Worm (Caenorhabditis elegans) whole organism, midembryonic: ENCODE data around the gene pek-1.
A peak's percentile ranks its signal among the peaks of the same experiment; 100 is the strongest.

Experiments used
- T22C8.4 ChIP-seq: fragments of 200-800 bp; sonication (Bioruptor generic); IDR thresholded peaks from 2 replicates; pipeline ENCODE4 v1.3.6; 2022; ENCODE audit warnings: missing genetic modification characterization, missing compliant biosample characterization
- cog-1 ChIP-seq: sonication (generic microtip); optimal IDR thresholded peaks from 2 replicates; lab custom pipeline; 2016; ENCODE audit warnings: missing genetic modification characterization, missing compliant biosample characterization
- flt-1 ChIP-seq: fragments of 200-800 bp; sonication (Bioruptor generic); IDR thresholded peaks from 2 replicates; pipeline ENCODE4 v1.3.6; 2022; ENCODE audit warnings: missing genetic modification characterization, missing compliant biosample characterization
- klf-2 ChIP-seq: fragments of 200-800 bp; sonication (Bioruptor generic); conservative IDR thresholded peaks from 2 replicates; pipeline ENCODE4 v1.3.6; 2022; ENCODE audit warnings: missing genetic modification reagents, missing genetic modification characterization, missing compliant biosample characterization
- med-1 ChIP-seq: sonication (generic microtip); optimal IDR thresholded peaks from 2 replicates; lab custom pipeline; 2017; ENCODE audit warnings: missing genetic modification characterization, mild to moderate bottlenecking, missing compliant biosample characterization, antibody characterized with exemption, missing genetic modification reagents; ENCODE audit not compliant: insufficient read depth
- ref-1 ChIP-seq: fragments of 200-800 bp; sonication (Bioruptor generic); conservative IDR thresholded peaks from 2 replicates; pipeline ENCODE4 v1.3.6; 2022; ENCODE audit warnings: missing genetic modification reagents, missing genetic modification characterization, missing compliant biosample characterization
- tab-1 ChIP-seq: fragments of 200-800 bp; sonication (Bioruptor generic); IDR thresholded peaks from 2 replicates; pipeline ENCODE4 v1.3.6; 2022; ENCODE audit warnings: missing genetic modification characterization, missing compliant biosample characterization
- ztf-23 ChIP-seq: fragments of 200-800 bp; sonication (Bioruptor generic); IDR thresholded peaks from 2 replicates; pipeline ENCODE4 v1.3.6; 2022; ENCODE audit warnings: missing genetic modification reagents, missing genetic modification characterization, missing compliant biosample characterization
- ztf-29 ChIP-seq: fragments of 200-800 bp; sonication (Bioruptor generic); IDR thresholded peaks from 2 replicates; pipeline ENCODE4 v1.3.6; 2022; ENCODE audit warnings: missing genetic modification reagents, missing genetic modification characterization, missing compliant biosample characterization

Gene pek-1

ce11 chrX:11383359-11383758, 31.3 kb downstream of the pek-1 start:
- TF ChIP-seq cog-1: no peak
- TF ChIP-seq ztf-23: no peak
- TF ChIP-seq tab-1: no peak
- no peak for TF ChIP-seq ref-1 (GFP tag; lab: Robert Waterston, UW)
- TF ChIP-seq klf-2 (GFP tag; lab: Robert Waterston, UW): no peak
- TF ChIP-seq flt-1 (GFP tag; lab: Robert Waterston, UW): no peak
- TF ChIP-seq T22C8.4: no peak
- TF ChIP-seq ztf-29: no peak
- no peak for TF ChIP-seq med-1 (GFP tag; lab: Kevin White, UChicago)

- TF ChIP-seq tab-1 (no peak), cog-1 (peak; percentile 9)
Observed at ce11 chrX:11379135-11379781, 35.4 kb downstream of the pek-1 start.

- TF ChIP-seq klf-2 (GFP tag; lab: Robert Waterston, UW): no peak
- no peak for TF ChIP-seq cog-1
- TF ChIP-seq ztf-23: no peak
- TF ChIP-seq med-1 (GFP tag; lab: Kevin White, UChicago): no peak
- no peak for TF ChIP-seq tab-1
- TF ChIP-seq ztf-29: no peak
- no peak for TF ChIP-seq flt-1 (GFP tag; lab: Robert Waterston, UW)
- no peak for TF ChIP-seq T22C8.4
- TF ChIP-seq ref-1 (GFP tag; lab: Robert Waterston, UW): no peak
Observed at ce11 chrX:11377370-11377769, 37.3 kb downstream of the pek-1 start, which contains the start of gene tni-1. TSS of gene tni-1 (minus strand) at chrX:11377470.

ce11 chrX:11375509-11375908, 39.2 kb downstream of the pek-1 start, which contains the start of gene F42E11.3:
TSS of gene F42E11.3 (minus strand) at chrX:11375609.
- no peak for TF ChIP-seq tab-1
- no peak for TF ChIP-seq med-1 (GFP tag; lab: Kevin White, UChicago)
- TF ChIP-seq ztf-23: no peak
- no peak for TF ChIP-seq T22C8.4
- TF ChIP-seq flt-1 (GFP tag; lab: Robert Waterston, UW): no peak
- no peak for TF ChIP-seq cog-1
- no peak for TF ChIP-seq ref-1 (GFP tag; lab: Robert Waterston, UW)
- TF ChIP-seq ztf-29: no peak
- no peak for TF ChIP-seq klf-2 (GFP tag; lab: Robert Waterston, UW)

- no peak for TF ChIP-seq ztf-23
- TF ChIP-seq tab-1: no peak
- TF ChIP-seq T22C8.4: no peak
- TF ChIP-seq cog-1: no peak
- no peak for TF ChIP-seq flt-1 (GFP tag; lab: Robert Waterston, UW)
- no peak for TF ChIP-seq klf-2 (GFP tag; lab: Robert Waterston, UW)
- no peak for TF ChIP-seq ref-1 (GFP tag; lab: Robert Waterston, UW)
- no peak for TF ChIP-seq ztf-29
- TF ChIP-seq med-1 (GFP tag; lab: Kevin White, UChicago): no peak
Observed at ce11 chrX:11370090-11370489, 44.6 kb downstream of the pek-1 start.

- peak; percentile 73 for TF ChIP-seq cog-1
- TF ChIP-seq flt-1 (GFP tag; lab: Robert Waterston, UW): 0 out of 2 replicates have a peak, but pooled peaks have one; percentile 13
- TF ChIP-seq ztf-29: no peak
Observed at ce11 chrX:11368845-11369244, 45.8 kb downstream of the pek-1 start.

ce11 chrX:11368417-11368816, 46.3 kb downstream of the pek-1 start, which contains the start of gene ttyh-1:
TSS of gene ttyh-1 (plus strand) at chrX:11368717.
- TF ChIP-seq ref-1 (GFP tag; lab: Robert Waterston, UW): no peak
- no peak for TF ChIP-seq ztf-29
- no peak for TF ChIP-seq ztf-23
- no peak for TF ChIP-seq klf-2 (GFP tag; lab: Robert Waterston, UW)
- TF ChIP-seq T22C8.4: no peak
- TF ChIP-seq cog-1: no peak

ce11 chrX:11367640-11368039, 47.0 kb downstream of the pek-1 start:
- TF ChIP-seq klf-2 (GFP tag; lab: Robert Waterston, UW) (no peak), med-1 (GFP tag; lab: Kevin White, UChicago) (no peak), ztf-29 (no peak), tab-1 (0 out of 2 replicates have a peak, but pooled peaks have one; percentile 10)

ce11 chrX:11367087-11367486, 47.6 kb downstream of the pek-1 start:
- TF ChIP-seq ztf-29 (no peak), flt-1 (GFP tag; lab: Robert Waterston, UW) (no peak), ref-1 (GFP tag; lab: Robert Waterston, UW) (no peak), tab-1 (no peak), cog-1 (no peak), med-1 (GFP tag; lab: Kevin White, UChicago) (no peak), T22C8.4 (no peak), ztf-23 (no peak), klf-2 (GFP tag; lab: Robert Waterston, UW) (no peak)

ce11 chrX:11365995-11366394, 48.7 kb downstream of the pek-1 start:
- TF ChIP-seq flt-1 (GFP tag; lab: Robert Waterston, UW) (0 out of 2 replicates have a peak, but pooled peaks have one; percentile 30), ztf-29 (no peak), klf-2 (GFP tag; lab: Robert Waterston, UW) (no peak), T22C8.4 (peak; percentile 56; the same call in 1 of the 2 replicates), med-1 (GFP tag; lab: Kevin White, UChicago) (no peak), ztf-23 (no peak), ref-1 (GFP tag; lab: Robert Waterston, UW) (no peak), cog-1 (no peak), tab-1 (no peak)

ce11 chrX:11364914-11365313, 49.8 kb downstream of the pek-1 start:
- TF ChIP-seq ref-1 (GFP tag; lab: Robert Waterston, UW) (no peak), ztf-23 (no peak), T22C8.4 (no peak), flt-1 (GFP tag; lab: Robert Waterston, UW) (no peak), cog-1 (no peak), med-1 (GFP tag; lab: Kevin White, UChicago) (no peak), ztf-29 (no peak), klf-2 (GFP tag; lab: Robert Waterston, UW) (no peak), tab-1 (no peak)
